Fruit fly (Drosophila melanogaster): ENCODE results near the gene Hand.

Gene Hand

dm6 chr2L:10322773-10323487, 27.7 kb upstream of the Hand start, which contains the start of gene CG5381:
TSS of gene CG5381 (minus strand) at chr2L:10323102.
- TF ChIP-seq tj (GFP tag; optimal IDR thresholded peaks at IDR 0.05) (no peak), bab1 (GFP tag; optimal IDR thresholded peaks at IDR 0.05) (no peak), CG14711 (tag; optimal IDR thresholded peaks at IDR 0.05) (no peak), CG12768 (GFP tag; optimal IDR thresholded peaks at IDR 0.05) (no peak), kay (GFP tag; ENCODE audit: borderline replicate concordance) (peak; percentile 69)

DNA sequence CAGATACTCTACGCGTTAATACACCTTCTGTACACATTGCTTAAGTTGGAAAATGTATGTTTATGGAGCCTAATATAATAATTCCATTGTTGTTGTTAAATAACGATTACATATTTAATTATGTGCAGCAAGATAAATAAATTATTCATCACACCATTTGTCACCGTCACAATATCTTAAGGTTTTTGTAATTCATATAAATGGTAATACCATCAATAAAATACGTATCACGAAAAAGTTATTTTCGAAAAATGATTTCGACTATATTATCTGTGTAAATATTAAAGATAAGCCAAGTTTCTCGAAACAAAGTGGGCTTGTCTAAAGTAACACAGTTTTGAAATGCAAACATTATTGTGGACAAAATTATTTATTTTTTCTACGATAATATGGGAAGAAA, 27.0 kb upstream of the Hand start, which contains the start of gene CG4995:
Gene CG4995 (plus strand): TSS at position 301 of the 400 bp plus-strand sequence.
- no peak for TF ChIP-seq Hr96 (GFP tag; optimal IDR thresholded peaks at IDR 0.05)
- TF ChIP-seq CG1620 (GFP tag; optimal IDR thresholded peaks at IDR 0.05), result no peak
- TF ChIP-seq bab1 (GFP tag; optimal IDR thresholded peaks at IDR 0.05), result no peak
- no peak for TF ChIP-seq cnc (optimal IDR thresholded peaks at IDR 0.05)
- no peak for TF ChIP-seq CG14711 (tag; optimal IDR thresholded peaks at IDR 0.05)
- TF ChIP-seq CG7101 (tag; optimal IDR thresholded peaks at IDR 0.05), result no peak
- TF ChIP-seq cic (GFP tag; optimal IDR thresholded peaks at IDR 0.05), result no peak
- no peak for TF ChIP-seq CG11617 (GFP tag; optimal IDR thresholded peaks at IDR 0.05)
- TF ChIP-seq kay (GFP tag; ENCODE audit: borderline replicate concordance), result no peak
- no peak for TF ChIP-seq CG7045 (GFP tag; optimal IDR thresholded peaks at IDR 0.05)
- no peak for TF ChIP-seq toe (GFP tag; optimal IDR thresholded peaks at IDR 0.05)
- TF ChIP-seq Mnt (GFP tag; optimal IDR thresholded peaks at IDR 0.05), result no peak
- no peak for TF ChIP-seq Crg-1 (GFP tag; optimal IDR thresholded peaks at IDR 0.05)
- no peak for TF ChIP-seq Clk (GFP tag; optimal IDR thresholded peaks at IDR 0.05)
- TF ChIP-seq CG12768 (GFP tag; optimal IDR thresholded peaks at IDR 0.05), result no peak
- no peak for TF ChIP-seq pad (GFP tag; optimal IDR thresholded peaks at IDR 0.05)

dm6 chr2L:10321612-10322011, 26.4 kb upstream of the Hand start:
- TF ChIP-seq CG7101 (tag; optimal IDR thresholded peaks at IDR 0.05) (peak; percentile 25), bab1 (GFP tag; optimal IDR thresholded peaks at IDR 0.05) (peak; percentile 70), CG14711 (tag; optimal IDR thresholded peaks at IDR 0.05) (peak; percentile 17), Hr96 (GFP tag; optimal IDR thresholded peaks at IDR 0.05) (no peak), CG7045 (GFP tag; optimal IDR thresholded peaks at IDR 0.05) (no peak), CG12768 (GFP tag; optimal IDR thresholded peaks at IDR 0.05) (peak; percentile 97), Mnt (GFP tag; optimal IDR thresholded peaks at IDR 0.05) (peak; percentile 47), pad (GFP tag; optimal IDR thresholded peaks at IDR 0.05) (no peak), ovo (GFP tag; optimal IDR thresholded peaks at IDR 0.05) (peak; percentile 48), kay (GFP tag; ENCODE audit: borderline replicate concordance) (peak; percentile 99), cic (GFP tag; optimal IDR thresholded peaks at IDR 0.05) (peak; percentile 90), toe (GFP tag; optimal IDR thresholded peaks at IDR 0.05) (peak; percentile 47), CG11617 (GFP tag; optimal IDR thresholded peaks at IDR 0.05) (peak; percentile 36), CG5204 (GFP tag; optimal IDR thresholded peaks at IDR 0.05) (no peak), Crg-1 (GFP tag; optimal IDR thresholded peaks at IDR 0.05) (no peak), tj (GFP tag; optimal IDR thresholded peaks at IDR 0.05) (peak; percentile 45), cnc (optimal IDR thresholded peaks at IDR 0.05) (no peak), Clk (GFP tag; optimal IDR thresholded peaks at IDR 0.05) (no peak), CG1620 (GFP tag; optimal IDR thresholded peaks at IDR 0.05) (no peak), CG33017 (tag; optimal IDR thresholded peaks at IDR 0.05) (peak; percentile 82)

DNA sequence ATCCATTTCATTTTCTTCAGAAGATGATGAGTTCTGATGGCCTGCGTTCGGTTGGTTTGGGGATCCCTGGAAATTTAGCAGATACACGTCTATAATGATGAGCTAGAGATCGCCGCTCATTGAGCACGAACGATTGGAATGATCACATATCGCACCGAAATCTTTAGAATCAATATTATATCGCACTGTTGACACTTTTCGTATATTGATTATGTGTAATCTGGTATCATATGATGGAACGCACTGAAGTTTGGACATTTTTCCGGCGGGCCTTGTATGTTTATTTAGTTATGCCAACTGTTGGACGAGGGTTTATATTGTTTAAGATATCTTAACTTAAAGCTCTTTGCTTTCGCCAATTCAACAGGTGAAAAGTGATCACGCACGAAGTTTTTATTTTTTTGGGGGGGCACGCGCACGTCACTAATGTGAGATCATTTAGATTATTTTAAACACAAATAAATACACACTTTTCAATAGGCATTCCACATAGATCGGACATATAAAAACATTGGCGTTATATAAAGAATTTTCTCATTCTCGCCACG, 25.9 kb upstream of the Hand start:
- TF ChIP-seq kay (GFP tag; ENCODE audit: borderline replicate concordance) (no peak), CG14711 (tag; optimal IDR thresholded peaks at IDR 0.05) (peak; percentile 6)

DNA sequence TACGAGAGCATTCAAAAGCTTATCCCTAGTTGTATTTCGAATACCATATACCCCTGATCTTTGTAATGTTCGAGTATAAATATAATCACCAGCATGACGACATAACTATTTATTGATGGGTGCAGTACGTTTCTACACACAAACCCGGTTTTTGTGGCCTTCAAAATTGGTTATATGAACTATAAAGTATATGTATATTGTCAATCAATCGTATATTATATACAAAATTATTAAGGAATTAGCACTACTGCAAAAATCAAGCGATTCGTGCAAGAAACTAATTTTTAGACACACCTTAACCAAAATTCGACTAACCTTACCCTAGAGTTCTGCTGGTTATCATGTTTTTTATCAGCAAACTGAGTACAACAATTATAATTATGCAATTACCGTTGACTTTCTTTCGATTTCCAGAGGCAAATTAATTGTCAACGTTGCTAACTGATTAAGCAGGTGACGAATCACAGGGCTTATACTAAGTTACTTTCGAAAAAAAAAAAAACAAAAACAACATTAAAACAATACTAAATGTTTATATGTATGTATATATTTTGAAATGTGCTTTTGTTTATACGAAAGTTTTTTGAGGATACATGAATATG, 25.1 kb upstream of the Hand start:
- TF ChIP-seq CG5204 (GFP tag; optimal IDR thresholded peaks at IDR 0.05) (no peak), ovo (GFP tag; optimal IDR thresholded peaks at IDR 0.05) (no peak), tj (GFP tag; optimal IDR thresholded peaks at IDR 0.05) (no peak), toe (GFP tag; optimal IDR thresholded peaks at IDR 0.05) (no peak), CG7101 (tag; optimal IDR thresholded peaks at IDR 0.05) (no peak), Hr96 (GFP tag; optimal IDR thresholded peaks at IDR 0.05) (no peak), cic (GFP tag; optimal IDR thresholded peaks at IDR 0.05) (peak; percentile 64), Clk (GFP tag; optimal IDR thresholded peaks at IDR 0.05) (no peak), kay (GFP tag; ENCODE audit: borderline replicate concordance) (peak; percentile 93)

- TF ChIP-seq cnc (optimal IDR thresholded peaks at IDR 0.05) (no peak), kay (GFP tag; ENCODE audit: borderline replicate concordance) (peak; percentile 88)
Measured at dm6 chr2L:10315888-10316287, 20.7 kb upstream of the Hand start.
